Fruit fly (Drosophila melanogaster) Kc167 (cell line): ENCODE results near the gene Jhbp1.

Experiments used
- Myc ChIP-seq: fragments of >200 bp; optimal IDR thresholded peaks from 2 replicates; lab custom pipeline; 2017; ENCODE audit warnings: missing external identifiers
- Sin3A ChIP-seq: fragments of >200 bp; optimal IDR thresholded peaks from 2 replicates; lab custom pipeline; 2018; ENCODE audit warnings: missing external identifiers
- psq ChIP-seq: fragments of >200 bp; optimal IDR thresholded peaks from 2 replicates; lab custom pipeline; 2017; ENCODE audit warnings: missing external identifiers

- no peak for TF ChIP-seq psq
- no peak for TF ChIP-seq Sin3A (lab: Kevin White, UChicago)
- no peak for TF ChIP-seq Myc
Observed at dm6 chr3R:5000663-5001062, 35.4 kb downstream of the Jhbp1 start.
